Fruit fly (Drosophila melanogaster) whole organism, embryonic: ENCODE measurements around the gene CG6923.

ENCODE experiments used
- Asciz ChIP-seq: fragments of 200-800 bp; sonication (Bioruptor generic); optimal IDR thresholded peaks from 2 replicates; lab custom pipeline; 2017; ENCODE audit warnings: missing biosample characterization, mild to moderate bottlenecking, missing genetic modification characterization, missing genetic modification reagents
- Awh ChIP-seq: fragments of 200-800 bp; sonication (Bioruptor generic); IDR thresholded peaks from 2 replicates; pipeline ENCODE4, ENCODE4 v1.3.6; 2022; ENCODE audit warnings: missing biosample characterization, missing genetic modification characterization
- B-H2 ChIP-seq: fragments of 200-800 bp; sonication (Bioruptor generic); optimal IDR thresholded peaks from 2 replicates; lab custom pipeline; 2018; ENCODE audit warnings: missing biosample characterization, mild to moderate bottlenecking, missing genetic modification characterization
- Blimp-1 ChIP-seq: fragments of 200-800 bp; sonication (Bioruptor generic); optimal IDR thresholded peaks from 3 replicates; lab custom pipeline; 2018; ENCODE audit warnings: missing biosample characterization, missing genetic modification characterization, mild to moderate bottlenecking, moderate library complexity, missing genetic modification reagents
- CG11456 ChIP-seq: fragments of 200-800 bp; sonication (Bioruptor generic); IDR thresholded peaks from 3 replicates; pipeline ENCODE4 v1.3.6; 2022; ENCODE audit warnings: missing biosample characterization, missing genetic modification characterization
- CG11560 ChIP-seq: fragments of 200-800 bp; sonication (Bioruptor generic); IDR thresholded peaks from 3 replicates; pipeline ENCODE4 v1.3.6; 2022; ENCODE audit warnings: missing biosample characterization, missing genetic modification characterization
- CG12071 ChIP-seq: fragments of 200-800 bp; sonication (Bioruptor generic); optimal IDR thresholded peaks from 3 replicates; lab custom pipeline; 2018; ENCODE audit warnings: missing biosample characterization, mild to moderate bottlenecking, missing genetic modification characterization
- CG12744 ChIP-seq: fragments of 200-800 bp; sonication (Bioruptor generic); optimal IDR thresholded peaks from 2 replicates; lab custom pipeline; 2016; ENCODE audit warnings: missing biosample characterization, missing genetic modification characterization
- CG14014 ChIP-seq: fragments of 200-800 bp; sonication (Bioruptor generic); IDR thresholded peaks from 2 replicates; pipeline ENCODE4 v1.3.6; 2022; ENCODE audit warnings: missing biosample characterization, missing genetic modification characterization
- CG1529 ChIP-seq: fragments of 200-800 bp; sonication (Bioruptor generic); optimal IDR thresholded peaks from 3 replicates; lab custom pipeline; 2018; ENCODE audit warnings: missing biosample characterization, missing genetic modification characterization
- CG15479 ChIP-seq: fragments of 200-800 bp; sonication (Bioruptor generic); optimal IDR thresholded peaks from 3 replicates; lab custom pipeline; 2019; ENCODE audit warnings: missing biosample characterization, mild to moderate bottlenecking, missing genetic modification characterization, moderate library complexity
- CG17385 ChIP-seq: fragments of 200-800 bp; sonication (Bioruptor generic); optimal IDR thresholded peaks from 3 replicates; lab custom pipeline; 2018; ENCODE audit warnings: missing biosample characterization, mild to moderate bottlenecking, missing genetic modification characterization
- CG17568 ChIP-seq: fragments of 200-800 bp; sonication (Bioruptor generic); optimal IDR thresholded peaks from 2 replicates; lab custom pipeline; 2018; ENCODE audit warnings: missing biosample characterization, mild to moderate bottlenecking, missing genetic modification characterization, moderate library complexity
- CG18011 ChIP-seq: fragments of 200-800 bp; sonication (Bioruptor generic); optimal IDR thresholded peaks from 2 replicates; lab custom pipeline; 2017; ENCODE audit warnings: missing biosample characterization, missing genetic modification characterization, mild to moderate bottlenecking, moderate library complexity, missing genotype
- CG2129 ChIP-seq: fragments of 200-800 bp; sonication (Bioruptor generic); IDR thresholded peaks from 2 replicates; pipeline ENCODE4 v1.3.6; 2022; ENCODE audit warnings: missing biosample characterization, missing genetic modification characterization; ENCODE audit not compliant: partially characterized antibody
- CG2875 ChIP-seq: fragments of 200-800 bp; sonication (Bioruptor generic); optimal IDR thresholded peaks from 2 replicates; lab custom pipeline; 2017; ENCODE audit warnings: missing biosample characterization, mild to moderate bottlenecking, missing genetic modification characterization, missing genetic modification reagents
- CG34422 ChIP-seq: fragments of 200-800 bp; sonication (Bioruptor generic); IDR thresholded peaks from 3 replicates; pipeline ENCODE4 v1.3.6; 2022; ENCODE audit warnings: missing biosample characterization, missing genetic modification characterization
- CG3838 ChIP-seq: fragments of 200-800 bp; sonication (Bioruptor generic); optimal IDR thresholded peaks from 3 replicates; lab custom pipeline; 2016; ENCODE audit warnings: missing biosample characterization, missing genetic modification characterization
- CG6272 ChIP-seq: fragments of 200-800 bp; sonication (Bioruptor generic); IDR thresholded peaks from 2 replicates; pipeline ENCODE4 v1.3.6; 2022; ENCODE audit warnings: missing biosample characterization, missing genetic modification characterization
- CG7963 ChIP-seq: fragments of 200-800 bp; sonication (Bioruptor generic); IDR thresholded peaks from 3 replicates; pipeline ENCODE4 v1.3.6; 2022; ENCODE audit warnings: missing biosample characterization, missing genetic modification characterization; ENCODE audit not compliant: partially characterized antibody
- Ets65A ChIP-seq: fragments of 200-800 bp; sonication (Bioruptor generic); peaks from one replicate; lab custom pipeline; 2016; ENCODE audit warnings: missing biosample characterization, missing genetic modification characterization
- H15 ChIP-seq: fragments of 200-800 bp; sonication (Bioruptor generic); IDR thresholded peaks from 3 replicates; pipeline ENCODE4 v1.3.6; 2022; ENCODE audit warnings: missing biosample characterization, missing genetic modification characterization
- H2.0 ChIP-seq: fragments of 200-800 bp; sonication (Bioruptor generic); IDR thresholded peaks from 2 replicates; pipeline ENCODE4 v1.3.6; 2022; ENCODE audit warnings: missing biosample characterization, missing genetic modification characterization
- HmgZ ChIP-seq: fragments of 200-800 bp; sonication (Bioruptor generic); optimal IDR thresholded peaks from 2 replicates; lab custom pipeline; 2018; ENCODE audit warnings: missing biosample characterization, mild to moderate bottlenecking, missing genetic modification characterization
- Hmr ChIP-seq: fragments of 200-800 bp; sonication (Bioruptor generic); optimal IDR thresholded peaks from 3 replicates; lab custom pipeline; 2017; ENCODE audit warnings: mild to moderate bottlenecking, missing biosample characterization, missing genetic modification reagents, missing genetic modification characterization
- Mrtf ChIP-seq: fragments of 200-800 bp; sonication (Bioruptor generic); IDR thresholded peaks from 3 replicates; pipeline ENCODE4 v1.3.6; 2022; ENCODE audit warnings: missing biosample characterization, missing genetic modification characterization
- NC2α ChIP-seq: fragments of 200-800 bp; sonication (Bioruptor generic); optimal IDR thresholded peaks from 2 replicates; lab custom pipeline; 2016; ENCODE audit warnings: missing biosample characterization, missing genetic modification characterization
- Side ChIP-seq: fragments of 200-800 bp; sonication (Bioruptor generic); optimal IDR thresholded peaks from 2 replicates; lab custom pipeline; 2016; ENCODE audit warnings: missing biosample characterization, missing genetic modification characterization
- Six4 ChIP-seq: fragments of 200-800 bp; sonication (Bioruptor generic); optimal IDR thresholded peaks from 2 replicates; lab custom pipeline; 2016; ENCODE audit warnings: missing biosample characterization, missing genetic modification characterization
- Sox100B ChIP-seq: fragments of 200-800 bp; sonication (Bioruptor generic); optimal IDR thresholded peaks from 3 replicates; lab custom pipeline; 2018; ENCODE audit warnings: missing biosample characterization, mild to moderate bottlenecking, missing genetic modification characterization
- Sox102F ChIP-seq: fragments of 200-800 bp; sonication (Bioruptor generic); optimal IDR thresholded peaks from 2 replicates; lab custom pipeline; 2018; ENCODE audit warnings: missing biosample characterization, mild to moderate bottlenecking, missing genetic modification characterization, moderate library complexity
- Tbp ChIP-seq: fragments of >200 bp; optimal IDR thresholded peaks from 2 replicates; lab custom pipeline; 2018; ENCODE audit warnings: missing biosample characterization, missing genetic modification characterization
- Vsx1 ChIP-seq: fragments of 200-800 bp; sonication (Bioruptor generic); optimal IDR thresholded peaks from 2 replicates; lab custom pipeline; 2017; ENCODE audit warnings: missing biosample characterization, mild to moderate bottlenecking, missing genetic modification characterization, missing genetic modification reagents
- ase ChIP-seq: fragments of 200-800 bp; sonication (Bioruptor generic); IDR thresholded peaks from 3 replicates; pipeline ENCODE4 v1.3.6; 2022; ENCODE audit warnings: missing biosample characterization, missing genetic modification characterization
- crc ChIP-seq: fragments of 200-800 bp; sonication (Bioruptor generic); optimal IDR thresholded peaks from 2 replicates; lab custom pipeline; 2016; ENCODE audit warnings: missing biosample characterization, missing genetic modification characterization
- crol ChIP-seq: fragments of 200-800 bp; sonication (Bioruptor generic); IDR thresholded peaks from 2 replicates; pipeline ENCODE4 v1.3.6; 2022; ENCODE audit warnings: missing biosample characterization, missing genetic modification characterization
- da ChIP-seq: fragments of 200-800 bp; sonication (Bioruptor generic); optimal IDR thresholded peaks from 2 replicates; lab custom pipeline; 2016; ENCODE audit warnings: missing biosample characterization, missing genetic modification characterization
- emc ChIP-seq: fragments of 200-800 bp; sonication (Bioruptor generic); optimal IDR thresholded peaks from 2 replicates; lab custom pipeline; 2016; ENCODE audit warnings: missing biosample characterization, missing genetic modification characterization
- fru ChIP-seq: fragments of >200 bp; optimal IDR thresholded peaks from 2 replicates; lab custom pipeline; 2017
- gcm2 ChIP-seq: fragments of 200-800 bp; sonication (Bioruptor generic); optimal IDR thresholded peaks from 2 replicates; lab custom pipeline; 2016; ENCODE audit warnings: missing biosample characterization, missing genetic modification characterization
- hbn ChIP-seq: fragments of 200-800 bp; sonication (Bioruptor generic); IDR thresholded peaks from 2 replicates; pipeline ENCODE4 v1.3.6; 2022; ENCODE audit warnings: missing biosample characterization, missing genetic modification characterization; ENCODE audit not compliant: partially characterized antibody
- hkb ChIP-seq, 2 experiments: fragments of 200-800 bp in 1 of 2; fragments of >200 bp in 1 of 2; sonication (Bioruptor generic) in 1 of 2; IDR thresholded peaks in 1 of 2; optimal IDR thresholded peaks in 1 of 2; 2 replicates each; pipeline versions ENCODE4 v1.3.6 to Lab custom; 2017 to 2022; ENCODE audit warnings: missing biosample characterization in 1 of 2, missing genetic modification characterization in 1 of 2
- pfk ChIP-seq: fragments of 200-800 bp; sonication (Bioruptor generic); optimal IDR thresholded peaks from 2 replicates; lab custom pipeline; 2018; ENCODE audit warnings: missing biosample characterization, mild to moderate bottlenecking, missing genetic modification characterization, moderate library complexity
- ranshi ChIP-seq: fragments of 200-800 bp; sonication (Bioruptor generic); IDR thresholded peaks from 2 replicates; pipeline ENCODE4 v1.3.6; 2022; ENCODE audit warnings: missing biosample characterization, missing genetic modification characterization
- row ChIP-seq: fragments of 200-800 bp; sonication (Bioruptor generic); IDR thresholded peaks from 3 replicates; pipeline ENCODE4 v1.3.6; 2022; ENCODE audit warnings: missing biosample characterization, missing genetic modification characterization
- sob ChIP-seq: fragments of 200-800 bp; sonication (Bioruptor generic); IDR thresholded peaks from 2 replicates; pipeline ENCODE4 v1.3.6; 2022; ENCODE audit warnings: missing biosample characterization, missing genetic modification characterization
- stwl ChIP-seq: fragments of 200-800 bp; sonication (Bioruptor generic); optimal IDR thresholded peaks from 3 replicates; lab custom pipeline; 2018; ENCODE audit warnings: missing biosample characterization, mild to moderate bottlenecking, missing genetic modification characterization, moderate library complexity
- tgo ChIP-seq: fragments of 200-800 bp; sonication (Bioruptor generic); IDR thresholded peaks from 3 replicates; pipeline ENCODE4 v1.3.6; 2022; ENCODE audit warnings: missing biosample characterization, missing genetic modification characterization
- unpg ChIP-seq: fragments of 200-800 bp; sonication (Bioruptor generic); optimal IDR thresholded peaks from 3 replicates; lab custom pipeline; 2018; ENCODE audit warnings: missing biosample characterization, mild to moderate bottlenecking, missing genetic modification characterization, moderate library complexity

The CG6923 gene

dm6 chr3R:11786695-11787226 is 36.9 kb upstream of the CG6923 start, which contains the start of the genes prd1 and HisCl1 (continued):
- TF ChIP-seq hbn (GFP tag; lab: Robert Waterston, UW) (no peak), CG2875 (peak; percentile 58), stwl (tag; lab: Kevin White, UChicago) (peak; percentile 65), da (GFP tag; lab: Kevin White, UChicago) (no peak), Vsx1 (GFP tag; lab: Kevin White, UChicago) (no peak), CG1529 (GFP tag; lab: Kevin White, UChicago) (peak; percentile 44), Awh (GFP tag; lab: Robert Waterston, UW) (0 out of 2 replicates have a peak, but pooled peaks have one; percentile 36), sob (GFP tag; lab: Robert Waterston, UW) (peak; percentile 76)

- peak; percentile 96 for TF ChIP-seq Sox102F (GFP tag; lab: Kevin White, UChicago)
- TF ChIP-seq CG11456 (GFP tag; lab: Robert Waterston, UW): no peak
- no peak for TF ChIP-seq CG2129 (GFP tag; lab: Robert Waterston, UW)
- TF ChIP-seq Mrtf: peak; percentile 75
- no peak for TF ChIP-seq NC2α (GFP tag; lab: Kevin White, UChicago)
- peak; percentile 56 for TF ChIP-seq Ets65A (GFP tag; lab: Kevin White, UChicago)
- no peak for TF ChIP-seq gcm2 (GFP tag; lab: Kevin White, UChicago)
- TF ChIP-seq row (GFP tag; lab: Robert Waterston, UW): peak; percentile 91
- TF ChIP-seq CG7963 (GFP tag; lab: Robert Waterston, UW): no peak
- no peak for TF ChIP-seq Tbp
- no peak for TF ChIP-seq crol (GFP tag; lab: Robert Waterston, UW)
- no peak for TF ChIP-seq pfk (GFP tag; lab: Kevin White, UChicago)
- TF ChIP-seq CG17385: peak; percentile 85
- TF ChIP-seq CG34422 (GFP tag; lab: Robert Waterston, UW): peak; percentile 90; the same call in 2 of the 3 replicates
- TF ChIP-seq B-H2 (GFP tag; lab: Kevin White, UChicago): no peak
- TF ChIP-seq CG18011 (GFP tag; lab: Kevin White, UChicago): peak; percentile 26
- TF ChIP-seq CG11560 (tag; lab: Robert Waterston, UW): no peak
- no peak for TF ChIP-seq Side
- TF ChIP-seq Asciz (GFP tag; lab: Kevin White, UChicago): peak; percentile 93
- peak; percentile 94 for TF ChIP-seq Six4 (GFP tag; lab: Kevin White, UChicago)
- no peak for TF ChIP-seq CG12071 (GFP tag; lab: Kevin White, UChicago)
- peak; percentile 63 for TF ChIP-seq CG15479 (GFP tag; lab: Kevin White, UChicago)
- TF ChIP-seq Sox100B: peak; percentile 96
- TF ChIP-seq tgo: peak; percentile 78
- TF ChIP-seq H15 (GFP tag; lab: Robert Waterston, UW): peak; percentile 86
- peak; percentile 47 for TF ChIP-seq Hmr (GFP tag; lab: Kevin White, UChicago)
- TF ChIP-seq CG14014: peak; percentile 36; the same call in 1 of the 2 replicates
- TF ChIP-seq HmgZ: peak; percentile 15
- no peak for TF ChIP-seq emc
- TF ChIP-seq Blimp-1: peak; percentile 93
- TF ChIP-seq CG3838 (GFP tag; lab: Kevin White, UChicago): peak; percentile 22
- no peak for TF ChIP-seq hkb (optimal IDR thresholded peaks at IDR 0.05; lab: Kevin White, UChicago)
- peak; percentile 85 for TF ChIP-seq hkb (GFP tag; IDR thresholded peaks at IDR 0.05; lab: Robert Waterston, UW)
- no peak for TF ChIP-seq crc (GFP tag; lab: Kevin White, UChicago)
- no peak for TF ChIP-seq fru (lab: Kevin White, UChicago)
- TF ChIP-seq H2.0: peak; percentile 81
- TF ChIP-seq ranshi (GFP tag; lab: Robert Waterston, UW): peak; percentile 83
- TF ChIP-seq CG12744 (GFP tag; lab: Kevin White, UChicago): no peak
- TF ChIP-seq unpg: peak; percentile 95
- TF ChIP-seq CG6272 (GFP tag; lab: Robert Waterston, UW): peak; percentile 85
- peak; percentile 76 for TF ChIP-seq CG17568 (GFP tag; lab: Kevin White, UChicago)
- TF ChIP-seq ase (GFP tag; lab: Robert Waterston, UW): peak; percentile 85; the same call in 2 of the 3 replicates
Measured at dm6 chr3R:11780181-11780688, 30.4 kb upstream of the CG6923 start.
